Worm (Caenorhabditis elegans) whole organism, L4 larva: ENCODE measurements around the gene nrde-4.

ENCODE experiments used
- F44E2.7 ChIP-seq: fragments of 200-800 bp; sonication (Bioruptor generic); IDR thresholded peaks from 2 replicates; pipeline ENCODE4 v2.1.2; 2022; ENCODE audit warnings: missing genetic modification characterization, missing compliant biosample characterization
- ama-1 ChIP-seq: fragments of 150-350 bp; optimal IDR thresholded peaks from 2 replicates; lab custom pipeline; 2014; ENCODE audit warnings: inconsistent platforms, mixed read lengths
- egl-27 ChIP-seq: sonication (generic microtip); optimal IDR thresholded peaks from 3 replicates; lab custom pipeline; 2017; ENCODE audit warnings: missing biosample characterization, missing genetic modification reagents, missing genetic modification characterization
- pha-4 ChIP-seq, 2 experiments: fragments of 150-350 bp in 1 of 2; fragments of 200-800 bp in 1 of 2; sonication (Bioruptor generic) in 1 of 2; IDR thresholded peaks in 1 of 2; optimal IDR thresholded peaks in 1 of 2; 2 replicates each; pipeline versions ENCODE4 v1.3.6 to Lab custom; 2014 to 2022; ENCODE audit warnings: missing genetic modification characterization in 2 of 2, missing genetic modification reagents in 2 of 2, missing biosample characterization in 1 of 2, missing compliant biosample characterization in 1 of 2
- pqm-1 ChIP-seq: sonication (generic microtip); optimal IDR thresholded peaks from 2 replicates; lab custom pipeline; 2017; ENCODE audit warnings: missing biosample characterization, missing genetic modification characterization
- unc-62 ChIP-seq, 3 experiments: fragments of 150-350 bp in 1 of 3; sonication (generic microtip); optimal IDR thresholded peaks in 2 of 3; peaks in 1 of 3; 1 replicate in 1 of 3; 2 replicates in 2 of 3; lab custom pipeline; 2014 to 2017; ENCODE audit warnings: missing biosample characterization in 3 of 3, missing genetic modification characterization in 3 of 3, missing genetic modification reagents in 3 of 3, missing genotype in 1 of 3
- zag-1 ChIP-seq: fragments of 150-350 bp; optimal IDR thresholded peaks from 2 replicates; lab custom pipeline; 2014; ENCODE audit warnings: missing biosample characterization, missing genetic modification characterization
- zip-11 ChIP-seq: fragments of 200-800 bp; sonication (Bioruptor generic); IDR thresholded peaks from 2 replicates; pipeline ENCODE4 v1.3.6; 2022; ENCODE audit warnings: missing genetic modification characterization, missing compliant biosample characterization

ce11 chrIV:7689326-7689725, 35.3 kb upstream of the nrde-4 start:
- TF ChIP-seq pha-4 (GFP tag; IDR thresholded peaks at IDR 0.05; lab: Robert Waterston, UW) (no peak), pha-4 (tag; optimal IDR thresholded peaks at IDR 0.05; lab: Kevin White, UChicago) (no peak), zag-1 (no peak), egl-27 (tag; lab: Kevin White, UChicago) (no peak), zip-11 (GFP tag; lab: Robert Waterston, UW) (no peak), ama-1 (no peak), F44E2.7 (GFP tag; lab: Robert Waterston, UW) (no peak), pqm-1 (peak; percentile 60), unc-62 (GFP tag; optimal IDR thresholded peaks at IDR 0.05 in 1 of 2; lab: Kevin White, UChicago) (peak in 1 of 2 experiments; percentile 63), unc-62 (tag; optimal IDR thresholded peaks at IDR 0.05; lab: Kevin White, UChicago) (no peak)
